Worm (Caenorhabditis elegans) whole organism, L3 larva: ENCODE data around the gene flh-3.

ENCODE experiments used
- R02D3.7 ChIP-seq: fragments of 150-350 bp; optimal IDR thresholded peaks from 2 replicates; lab custom pipeline; 2014; ENCODE audit warnings: missing biosample characterization, missing genetic modification characterization
- ZK546.5 ChIP-seq: sonication (generic microtip); optimal IDR thresholded peaks from 2 replicates; lab custom pipeline; 2017; ENCODE audit warnings: missing biosample characterization, missing genetic modification characterization
- ama-1 ChIP-seq: fragments of 150-350 bp; optimal IDR thresholded peaks from 2 replicates; lab custom pipeline; 2018
- ceh-16 ChIP-seq: sonication (generic microtip); optimal IDR thresholded peaks from 2 replicates; lab custom pipeline; 2017; ENCODE audit warnings: missing biosample characterization, missing genetic modification characterization
- ceh-28 ChIP-seq: fragments of 150-350 bp; optimal IDR thresholded peaks from 2 replicates; lab custom pipeline; 2014; ENCODE audit warnings: missing biosample characterization, missing genetic modification reagents, missing genetic modification characterization
- ceh-9 ChIP-seq: sonication (generic microtip); optimal IDR thresholded peaks from 2 replicates; lab custom pipeline; 2018; ENCODE audit warnings: missing biosample characterization, missing genetic modification characterization
- daf-12 ChIP-seq: fragments of 150-350 bp; optimal IDR thresholded peaks from 2 replicates; lab custom pipeline; 2014; ENCODE audit warnings: missing biosample characterization, missing genetic modification reagents, missing genetic modification characterization
- egl-27 ChIP-seq: sonication (generic microtip); optimal IDR thresholded peaks from 4 replicates; lab custom pipeline; 2017; ENCODE audit warnings: missing biosample characterization, missing genetic modification reagents, missing genetic modification characterization
- elt-1 ChIP-seq: fragments of 150-350 bp; optimal IDR thresholded peaks from 2 replicates; lab custom pipeline; 2014; ENCODE audit warnings: missing biosample characterization, missing genetic modification characterization
- elt-3 ChIP-seq, 3 experiments: fragments of 150-350 bp in 1 of 3; sonication (generic microtip) in 2 of 3; optimal IDR thresholded peaks; 2 replicates in 2 of 3; 4 replicates in 1 of 3; lab custom pipeline; 2014 to 2017; ENCODE audit warnings: missing biosample characterization in 3 of 3, missing genetic modification characterization in 3 of 3
- fkh-10 ChIP-seq: sonication (generic microtip); optimal IDR thresholded peaks from 2 replicates; lab custom pipeline; 2017; ENCODE audit warnings: missing biosample characterization, missing genetic modification reagents, missing genetic modification characterization
- fos-1 ChIP-seq: fragments of 150-350 bp; optimal IDR thresholded peaks from 2 replicates; lab custom pipeline; 2014; ENCODE audit warnings: missing biosample characterization, missing genetic modification characterization
- hmg-11 ChIP-seq: sonication (generic microtip); optimal IDR thresholded peaks from 2 replicates; lab custom pipeline; 2016; ENCODE audit warnings: missing genetic modification characterization, missing compliant biosample characterization
- jun-1 ChIP-seq: fragments of 150-350 bp; optimal IDR thresholded peaks from 2 replicates; lab custom pipeline; 2014; ENCODE audit warnings: missing biosample characterization, missing genetic modification reagents, missing genetic modification characterization
- lin-15B ChIP-seq: fragments of 150-350 bp; optimal IDR thresholded peaks from 2 replicates; lab custom pipeline; 2014; ENCODE audit warnings: missing biosample characterization, missing genetic modification characterization
- mdl-1 ChIP-seq: fragments of 150-350 bp; optimal IDR thresholded peaks from 2 replicates; lab custom pipeline; 2014; ENCODE audit warnings: missing biosample characterization, missing genetic modification characterization
- nhr-11 ChIP-seq: fragments of 150-350 bp; optimal IDR thresholded peaks from 2 replicates; lab custom pipeline; 2014; ENCODE audit warnings: missing biosample characterization, missing genetic modification characterization
- nhr-23 ChIP-seq: fragments of 150-350 bp; optimal IDR thresholded peaks from 2 replicates; lab custom pipeline; 2014; ENCODE audit warnings: missing biosample characterization, missing genetic modification reagents, missing genetic modification characterization
- nhr-237 ChIP-seq: fragments of 150-350 bp; optimal IDR thresholded peaks from 2 replicates; lab custom pipeline; 2014; ENCODE audit warnings: missing biosample characterization, missing genetic modification characterization
- nhr-25 ChIP-seq: sonication (generic microtip); optimal IDR thresholded peaks from 2 replicates; lab custom pipeline; 2017; ENCODE audit warnings: missing biosample characterization, missing genetic modification characterization
- nhr-28 ChIP-seq: fragments of 150-350 bp; optimal IDR thresholded peaks from 2 replicates; lab custom pipeline; 2014; ENCODE audit warnings: missing biosample characterization, missing genetic modification characterization
- nhr-43 ChIP-seq: sonication (generic microtip); optimal IDR thresholded peaks from 2 replicates; lab custom pipeline; 2016; ENCODE audit warnings: mild to moderate bottlenecking, missing genetic modification characterization, missing compliant biosample characterization; ENCODE audit not compliant: poor library complexity, severe bottlenecking
- nhr-67 ChIP-seq: fragments of 150-350 bp; optimal IDR thresholded peaks from 2 replicates; lab custom pipeline; 2014; ENCODE audit warnings: missing biosample characterization, missing genetic modification characterization
- nhr-76 ChIP-seq: fragments of 150-350 bp; sonication (generic microtip); optimal IDR thresholded peaks from 5 replicates; lab custom pipeline; 2014; ENCODE audit warnings: missing biosample characterization, missing genetic modification characterization
- nhr-77 ChIP-seq: fragments of 150-350 bp; optimal IDR thresholded peaks from 2 replicates; lab custom pipeline; 2014; ENCODE audit warnings: missing biosample characterization, missing genetic modification characterization
- sea-2 ChIP-seq: fragments of 150-350 bp; sonication (generic microtip); optimal IDR thresholded peaks from 4 replicates; lab custom pipeline; 2014; ENCODE audit warnings: missing biosample characterization, missing genetic modification reagents, missing genetic modification characterization
- snpc-4 ChIP-seq: fragments of 150-350 bp; optimal IDR thresholded peaks from 2 replicates; lab custom pipeline; 2014; ENCODE audit warnings: missing biosample characterization, missing genetic modification characterization
- unc-39 ChIP-seq: sonication (generic microtip); optimal IDR thresholded peaks from 4 replicates; lab custom pipeline; 2017; ENCODE audit warnings: missing biosample characterization, missing genetic modification characterization
- unc-62 ChIP-seq: fragments of 150-350 bp; sonication (generic microtip); optimal IDR thresholded peaks from 4 replicates; lab custom pipeline; 2014; ENCODE audit warnings: missing biosample characterization, missing genetic modification reagents, missing genetic modification characterization
- zag-1 ChIP-seq: fragments of 150-350 bp; optimal IDR thresholded peaks from 2 replicates; lab custom pipeline; 2014; ENCODE audit warnings: missing biosample characterization, missing genetic modification characterization
- ztf-11 ChIP-seq: fragments of 150-350 bp; optimal IDR thresholded peaks from 2 replicates; lab custom pipeline; 2014; ENCODE audit warnings: missing biosample characterization, missing genetic modification characterization
- ztf-4 ChIP-seq: fragments of 150-350 bp; optimal IDR thresholded peaks from 2 replicates; lab custom pipeline; 2014; ENCODE audit warnings: missing biosample characterization, missing genetic modification characterization

flh-3 gene

DNA sequence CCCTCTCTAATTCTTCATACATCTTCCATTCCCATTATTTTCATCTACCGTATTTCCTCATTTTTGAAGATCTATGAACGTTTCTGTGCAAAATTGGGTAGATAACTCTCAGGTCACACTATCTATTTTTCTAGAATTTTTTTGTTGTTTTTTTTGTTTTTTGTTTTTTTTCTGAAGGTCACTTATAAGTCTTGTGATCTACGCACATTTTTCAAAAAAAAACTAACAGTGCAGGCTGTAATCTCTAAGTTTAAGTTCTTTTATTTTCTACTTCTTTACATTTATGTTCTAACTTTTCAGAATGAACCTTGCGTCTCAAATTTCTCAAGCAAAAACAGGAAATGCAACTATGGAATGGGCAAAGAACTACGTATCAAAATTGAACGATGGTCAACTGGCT, at the start of gene flh-3:
flh-3 (plus strand) TSS at position 301 of the 400 bp plus-strand sequence.
- TF ChIP-seq nhr-23 = no peak
- no peak for TF ChIP-seq nhr-77 (tag; lab: Kevin White, UChicago)
- no peak for TF ChIP-seq unc-62 (GFP tag; lab: Kevin White, UChicago)
- no peak for TF ChIP-seq ama-1

DNA sequence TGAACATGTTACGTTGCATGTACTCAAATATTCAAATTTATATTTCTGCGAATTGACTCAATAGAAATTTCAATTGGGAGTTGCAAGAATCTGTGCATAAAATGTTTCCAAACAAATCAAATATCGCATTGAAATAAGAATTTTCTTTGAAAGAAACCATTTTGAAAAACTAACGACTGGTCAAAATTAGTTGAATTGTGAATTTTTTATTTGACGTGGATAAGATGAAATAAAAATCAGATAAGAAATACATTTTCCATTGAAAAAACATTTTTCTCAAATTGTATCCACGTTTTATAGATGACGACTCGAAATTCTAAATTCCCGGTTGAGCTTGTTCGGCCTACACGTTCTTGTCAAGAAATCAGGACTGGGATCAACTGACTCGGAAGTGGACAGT, 45.1 kb upstream of the flh-3 start, which contains the start of gene C46C2.3:
C46C2.3 (plus strand) TSS at position 301 of the 400 bp plus-strand sequence.
- TF ChIP-seq nhr-23 (no peak), ztf-4 (tag; lab: Kevin White, UChicago) (no peak), sea-2 (GFP tag; lab: Kevin White, UChicago) (no peak), jun-1 (tag; lab: Kevin White, UChicago) (no peak), unc-39 (tag; lab: Kevin White, UChicago) (no peak), elt-3 (tag; optimal IDR thresholded peaks at IDR 0.05; lab: Kevin White, UChicago) (no peak), ceh-28 (tag; lab: Kevin White, UChicago) (no peak), egl-27 (tag; lab: Kevin White, UChicago) (no peak), unc-62 (GFP tag; lab: Kevin White, UChicago) (no peak), fkh-10 (no peak), snpc-4 (tag; lab: Kevin White, UChicago) (no peak), ZK546.5 (tag; lab: Kevin White, UChicago) (no peak), nhr-25 (tag; lab: Kevin White, UChicago) (no peak), daf-12 (tag; lab: Kevin White, UChicago) (no peak), R02D3.7 (no peak), nhr-76 (tag; lab: Kevin White, UChicago) (no peak), lin-15B (tag; lab: Kevin White, UChicago) (no peak)
- TF ChIP-seq, all 47 proteins: peak for 0

DNA sequence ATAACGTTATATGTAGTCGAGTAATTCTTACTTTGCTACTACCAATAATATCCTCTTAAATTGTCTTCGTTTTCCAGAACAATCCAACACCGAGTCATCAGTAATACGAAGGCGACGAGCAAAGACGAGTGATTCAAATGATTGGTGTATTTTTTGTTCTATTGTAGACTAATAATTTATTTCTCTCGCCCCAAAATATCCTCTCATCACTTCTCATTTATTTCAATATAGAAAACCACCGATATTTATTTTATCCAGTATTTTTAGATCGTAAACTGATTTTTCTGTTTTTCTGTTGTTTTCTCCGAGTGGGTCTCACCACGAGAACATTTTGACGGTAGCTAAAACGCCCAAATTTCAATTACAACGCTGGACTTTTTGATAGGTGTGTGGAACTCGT, 42.2 kb upstream of the flh-3 start:
- TF ChIP-seq lin-15B (tag; lab: Kevin White, UChicago) = no peak
- TF ChIP-seq nhr-25 (tag; lab: Kevin White, UChicago) = no peak
- no peak for TF ChIP-seq zag-1 (tag; lab: Kevin White, UChicago)
- TF ChIP-seq hmg-11 (tag; lab: Kevin White, UChicago) = no peak
- TF ChIP-seq ceh-16 (tag; lab: Kevin White, UChicago) = no peak
- TF ChIP-seq daf-12 (tag; lab: Kevin White, UChicago) = no peak

DNA sequence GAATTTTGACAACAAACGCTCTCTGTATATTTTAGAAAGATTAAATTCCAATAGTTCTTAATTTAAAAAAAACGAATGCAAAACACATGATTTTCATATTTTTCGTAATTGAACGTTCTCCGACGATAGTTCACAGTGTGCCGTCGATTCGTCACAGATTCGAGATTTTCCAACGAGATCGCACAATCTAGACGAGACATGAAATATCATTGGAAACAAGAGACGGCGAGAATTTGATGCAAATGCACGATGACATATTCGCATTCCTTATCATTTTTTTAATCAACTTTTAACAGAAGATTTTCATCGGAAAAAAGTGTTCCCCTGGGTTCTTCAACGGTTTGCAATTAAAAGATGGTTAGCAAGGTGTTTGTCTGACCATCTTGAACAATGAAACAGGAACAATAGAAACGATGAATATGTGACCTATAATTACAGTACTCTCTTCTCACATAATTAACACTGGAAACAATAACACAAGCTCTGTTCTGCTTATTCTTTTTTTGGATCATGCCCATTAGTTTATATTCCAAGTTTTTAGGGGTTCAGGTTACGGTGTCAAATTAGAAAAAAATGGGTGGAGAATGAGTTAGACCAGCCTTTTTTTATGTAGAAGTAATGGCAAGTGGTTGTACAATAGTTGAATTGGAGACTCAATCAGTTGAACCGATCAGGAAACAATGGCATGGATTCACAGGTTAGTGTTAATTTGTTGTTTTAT, 37.3 kb upstream of the flh-3 start, which contains the start of gene Y11D7A.3:
Y11D7A.3 (plus strand) TSS at position 671 of the 721 bp plus-strand sequence.
- TF ChIP-seq ztf-11 (tag; lab: Kevin White, UChicago) = no peak
- no peak for TF ChIP-seq mdl-1 (tag; lab: Kevin White, UChicago)
- TF ChIP-seq fos-1 = no peak
- TF ChIP-seq nhr-11 (tag; lab: Kevin White, UChicago) = no peak
- TF ChIP-seq ceh-9 (tag; lab: Kevin White, UChicago) = no peak
- no peak for TF ChIP-seq ceh-16 (tag; lab: Kevin White, UChicago)
- no peak for TF ChIP-seq nhr-28 (tag; lab: Kevin White, UChicago)
- TF ChIP-seq nhr-67 (tag; lab: Kevin White, UChicago) = no peak
- TF ChIP-seq nhr-23 = peak; percentile 43
- no peak for TF ChIP-seq nhr-237 (tag; lab: Kevin White, UChicago)
- TF ChIP-seq sea-2 (GFP tag; lab: Kevin White, UChicago) = no peak
- peak; percentile 31 for TF ChIP-seq nhr-43 (tag; lab: Kevin White, UChicago)
- no peak for TF ChIP-seq elt-3 (tag; optimal IDR thresholded peaks at IDR 0.05; lab: Kevin White, UChicago)
- peak; percentile 77 for TF ChIP-seq elt-1 (tag; lab: Kevin White, UChicago)
- no peak for TF ChIP-seq ama-1

DNA sequence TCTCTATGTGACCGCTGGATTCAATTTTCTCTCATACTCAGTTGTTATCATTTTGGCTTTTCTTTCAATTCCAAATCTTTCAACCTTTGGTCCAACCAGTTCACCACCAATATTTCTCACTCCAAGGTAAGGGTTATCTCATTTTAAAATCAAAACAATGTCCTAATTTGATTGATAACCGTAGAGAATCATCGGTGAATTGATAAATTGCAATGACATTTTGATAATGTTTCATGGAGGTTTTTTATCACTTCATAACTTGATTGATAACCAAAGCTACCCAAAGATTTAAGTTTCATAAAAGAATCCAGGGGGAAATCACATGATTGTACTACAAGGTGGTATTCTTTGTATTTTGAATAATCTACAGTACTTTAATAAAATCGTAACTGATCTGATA, 30.7 kb upstream of the flh-3 start:
- peak in 1 of 3 experiments; percentile 63 for TF ChIP-seq elt-3 (tag; optimal IDR thresholded peaks at IDR 0.05; lab: Kevin White, UChicago)
- TF ChIP-seq nhr-237 (tag; lab: Kevin White, UChicago) = no peak
- no peak for TF ChIP-seq fos-1
- no peak for TF ChIP-seq jun-1 (tag; lab: Kevin White, UChicago)
- TF ChIP-seq hmg-11 (tag; lab: Kevin White, UChicago) = no peak
